Worm (Caenorhabditis elegans) whole organism, mixed stage, embryonic: ENCODE results near the gene F55C10.5.

Experiments used
- M03D4.4 ChIP-seq: sonication (generic microtip); optimal IDR thresholded peaks from 2 replicates; lab custom pipeline; 2017; ENCODE audit warnings: mild to moderate bottlenecking, missing genetic modification characterization, missing compliant biosample characterization
- bed-3 ChIP-seq: fragments of 200-800 bp; sonication (Bioruptor generic); optimal IDR thresholded peaks from 3 replicates; lab custom pipeline; 2018; ENCODE audit warnings: mild to moderate bottlenecking, missing genetic modification characterization, moderate library complexity, missing compliant biosample characterization
- blmp-1 ChIP-seq: fragments of 150-350 bp; optimal IDR thresholded peaks from 2 replicates; lab custom pipeline; 2014; ENCODE audit warnings: missing biosample characterization, missing genetic modification characterization
- ceh-39 ChIP-seq: fragments of 150-350 bp; optimal IDR thresholded peaks from 2 replicates; lab custom pipeline; 2014; ENCODE audit warnings: missing biosample characterization, missing genetic modification characterization
- ceh-43 ChIP-seq: fragments of 200-800 bp; sonication (Bioruptor generic); optimal IDR thresholded peaks from 2 replicates; lab custom pipeline; 2018; ENCODE audit warnings: mild to moderate bottlenecking, missing genetic modification characterization, moderate library complexity, missing compliant biosample characterization
- ceh-83 ChIP-seq: fragments of 200-800 bp; sonication (Bioruptor generic); optimal IDR thresholded peaks from 2 replicates; lab custom pipeline; 2018; ENCODE audit warnings: mild to moderate bottlenecking, missing genetic modification characterization, missing compliant biosample characterization
- ces-1 ChIP-seq: fragments of 150-350 bp; optimal IDR thresholded peaks from 2 replicates; lab custom pipeline; 2014; ENCODE audit warnings: missing biosample characterization, missing genetic modification reagents, missing genetic modification characterization
- cnd-1 ChIP-seq: fragments of 200-800 bp; sonication (Bioruptor generic); optimal IDR thresholded peaks from 2 replicates; lab custom pipeline; 2018; ENCODE audit warnings: mild to moderate bottlenecking, missing genetic modification characterization, missing compliant biosample characterization
- drap-1 ChIP-seq: fragments of 200-800 bp; sonication (Bioruptor generic); optimal IDR thresholded peaks from 3 replicates; lab custom pipeline; 2018; ENCODE audit warnings: mild to moderate bottlenecking, missing genetic modification characterization, missing compliant biosample characterization
- elt-1 ChIP-seq: sonication (generic microtip); optimal IDR thresholded peaks from 2 replicates; lab custom pipeline; 2017; ENCODE audit warnings: missing genetic modification characterization, mild to moderate bottlenecking, missing compliant biosample characterization, antibody characterized with exemption, moderate library complexity, borderline replicate concordance; ENCODE audit not compliant: insufficient read depth
- elt-3 ChIP-seq: fragments of 150-350 bp; optimal IDR thresholded peaks from 2 replicates; lab custom pipeline; 2014; ENCODE audit warnings: missing biosample characterization, missing genetic modification characterization
- ham-2 ChIP-seq: fragments of 200-800 bp; sonication (Bioruptor generic); optimal IDR thresholded peaks from 2 replicates; lab custom pipeline; 2018; ENCODE audit warnings: mild to moderate bottlenecking, missing genetic modification characterization, missing compliant biosample characterization
- hlh-1 ChIP-seq: fragments of 150-350 bp; optimal IDR thresholded peaks from 2 replicates; lab custom pipeline; 2014; ENCODE audit warnings: missing biosample characterization, missing genetic modification reagents, missing genetic modification characterization
- lin-32 ChIP-seq: fragments of 200-800 bp; sonication (Bioruptor generic); optimal IDR thresholded peaks from 2 replicates; lab custom pipeline; 2018; ENCODE audit warnings: mild to moderate bottlenecking, missing genetic modification characterization, missing compliant biosample characterization
- lsy-2 ChIP-seq: fragments of 150-350 bp; optimal IDR thresholded peaks from 2 replicates; lab custom pipeline; 2014; ENCODE audit warnings: missing biosample characterization, missing genetic modification characterization
- mab-5 ChIP-seq: fragments of 150-350 bp; optimal IDR thresholded peaks from 2 replicates; lab custom pipeline; 2014; ENCODE audit warnings: missing biosample characterization, missing genetic modification characterization
- mep-1 ChIP-seq: fragments of 150-350 bp; optimal IDR thresholded peaks from 2 replicates; lab custom pipeline; 2017; ENCODE audit warnings: missing biosample characterization, missing genetic modification reagents, missing genetic modification characterization, inconsistent platforms
- mls-2 ChIP-seq: sonication (generic microtip); optimal IDR thresholded peaks from 2 replicates; lab custom pipeline; 2016; ENCODE audit warnings: mild to moderate bottlenecking, missing genetic modification characterization, moderate library complexity, missing compliant biosample characterization
- nhr-12 ChIP-seq: fragments of 150-350 bp; optimal IDR thresholded peaks from 2 replicates; lab custom pipeline; 2014; ENCODE audit warnings: missing biosample characterization, missing genetic modification characterization
- nhr-2 ChIP-seq: fragments of 150-350 bp; optimal IDR thresholded peaks from 2 replicates; lab custom pipeline; 2014; ENCODE audit warnings: missing biosample characterization, missing genetic modification characterization
- nhr-237 ChIP-seq: fragments of 150-350 bp; optimal IDR thresholded peaks from 2 replicates; lab custom pipeline; 2014; ENCODE audit warnings: missing biosample characterization, missing genetic modification characterization
- nhr-28 ChIP-seq: fragments of 150-350 bp; optimal IDR thresholded peaks from 2 replicates; lab custom pipeline; 2014; ENCODE audit warnings: missing biosample characterization, missing genetic modification characterization
- nhr-76 ChIP-seq: sonication (generic microtip); optimal IDR thresholded peaks from 2 replicates; lab custom pipeline; 2017; ENCODE audit warnings: missing biosample characterization, missing genetic modification characterization
- pha-4 ChIP-seq: fragments of 150-350 bp; optimal IDR thresholded peaks from 2 replicates; lab custom pipeline; 2018; ENCODE audit warnings: missing biosample characterization, missing genetic modification reagents, missing genetic modification characterization
- sem-2 ChIP-seq: fragments of 200-800 bp; sonication (Bioruptor generic); optimal IDR thresholded peaks from 2 replicates; lab custom pipeline; 2018; ENCODE audit warnings: mild to moderate bottlenecking, missing genetic modification characterization, missing compliant biosample characterization
- sptf-1 ChIP-seq: sonication (generic microtip); optimal IDR thresholded peaks from 2 replicates; lab custom pipeline; 2017; ENCODE audit warnings: mild to moderate bottlenecking, missing genetic modification characterization, moderate library complexity, missing compliant biosample characterization
- tbx-8 ChIP-seq: fragments of 200-800 bp; sonication (Bioruptor generic); optimal IDR thresholded peaks from 2 replicates; lab custom pipeline; 2018; ENCODE audit warnings: mild to moderate bottlenecking, missing genetic modification characterization, moderate library complexity, missing compliant biosample characterization
- unc-120 ChIP-seq: sonication (generic microtip); optimal IDR thresholded peaks from 2 replicates; lab custom pipeline; 2017; ENCODE audit warnings: missing genetic modification characterization, missing compliant biosample characterization; ENCODE audit not compliant: poor library complexity, severe bottlenecking
- unc-39 ChIP-seq: fragments of 150-350 bp; optimal IDR thresholded peaks from 2 replicates; lab custom pipeline; 2014; ENCODE audit warnings: missing biosample characterization, missing genetic modification characterization
- unc-62 ChIP-seq: fragments of 150-350 bp; optimal IDR thresholded peaks from 2 replicates; lab custom pipeline; 2014; ENCODE audit warnings: missing biosample characterization, missing genetic modification reagents, missing genetic modification characterization
- zip-8 ChIP-seq: fragments of 150-350 bp; optimal IDR thresholded peaks from 2 replicates; lab custom pipeline; 2014; ENCODE audit warnings: missing biosample characterization, missing genetic modification characterization
- ztf-11 ChIP-seq: fragments of 150-350 bp; optimal IDR thresholded peaks from 2 replicates; lab custom pipeline; 2014; ENCODE audit warnings: missing biosample characterization, missing genetic modification characterization

F55C10.5 gene

DNA sequence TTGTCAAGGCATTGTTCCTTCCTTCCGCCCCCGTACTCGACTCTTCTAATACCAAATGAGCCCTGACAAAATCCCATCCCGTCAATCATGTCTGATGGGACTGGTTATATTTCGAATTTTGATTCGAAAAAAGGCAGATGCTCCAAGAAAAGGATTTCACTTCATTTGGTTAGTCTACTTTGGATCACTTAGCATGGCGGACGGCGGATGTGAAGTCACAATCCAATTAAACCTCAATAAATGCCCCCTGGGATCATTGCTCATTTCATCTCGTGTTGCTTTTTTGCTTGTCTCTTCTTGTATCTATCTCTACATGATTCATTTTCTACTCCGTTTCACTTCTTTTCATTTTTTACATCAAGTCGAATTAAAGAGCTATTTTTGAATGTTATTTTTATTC lies 3.6 kb upstream of the F55C10.5 start:
- peak; percentile 70 for TF ChIP-seq ces-1 (GFP tag; lab: Kevin White, UChicago)
- TF ChIP-seq lsy-2 (tag; lab: Kevin White, UChicago): no peak

DNA sequence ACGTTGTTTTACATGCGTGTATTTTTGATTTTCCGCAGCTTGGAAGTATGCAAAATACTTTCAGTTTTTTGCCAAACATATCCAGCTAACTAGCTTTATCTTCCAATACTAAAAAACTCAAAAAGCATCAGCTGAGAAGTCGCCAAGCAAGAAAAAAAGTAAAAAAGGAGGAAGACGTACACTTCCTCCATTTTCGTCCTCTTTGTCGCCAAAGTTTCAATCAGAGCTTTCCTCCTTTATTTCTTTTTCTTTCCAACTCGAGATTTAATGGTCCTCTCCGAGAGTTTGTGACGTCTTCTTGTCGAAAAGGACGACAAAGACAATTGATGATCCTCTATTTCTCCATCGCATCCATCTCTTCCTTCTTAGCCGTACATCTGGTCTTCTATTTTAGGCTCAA lies 2.3 kb upstream of the F55C10.5 start:
- TF ChIP-seq ztf-11 (tag; lab: Kevin White, UChicago) (no peak), M03D4.4 (no peak), cnd-1 (no peak), sptf-1 (tag; lab: Kevin White, UChicago) (no peak), unc-120 (tag; lab: Kevin White, UChicago) (no peak), ceh-39 (no peak)
- TF ChIP-seq, all 35 proteins: peak for 0

DNA sequence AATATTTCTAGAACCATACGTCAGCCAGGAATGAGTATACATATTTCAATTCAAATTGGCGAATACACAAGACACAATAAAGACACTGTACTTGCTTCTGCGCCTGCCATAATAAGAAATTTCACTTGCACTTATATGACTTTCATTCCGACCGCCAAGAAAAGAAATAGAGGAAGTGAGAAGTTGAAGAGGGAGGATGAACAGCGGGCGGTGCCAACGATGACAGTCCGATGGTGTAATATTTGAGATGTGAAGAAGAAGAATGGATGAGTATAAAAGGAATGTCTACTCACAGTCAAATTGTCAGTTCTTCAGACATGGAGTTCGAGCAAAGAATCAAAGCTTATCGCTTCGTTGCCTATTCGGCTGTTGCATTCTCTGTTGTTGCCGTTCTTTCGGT lies 2.2 kb downstream of the F55C10.5 start, which contains the start of gene col-154:
TSS of gene col-154 (plus strand) at position 301 of the 400 bp plus-strand sequence.
- TF ChIP-seq nhr-2 (no peak), nhr-12 (tag; lab: Kevin White, UChicago) (no peak), unc-39 (tag; lab: Kevin White, UChicago) (no peak), sem-2 (GFP tag; lab: Kevin White, UChicago) (no peak), bed-3 (GFP tag; lab: Kevin White, UChicago) (no peak)

DNA sequence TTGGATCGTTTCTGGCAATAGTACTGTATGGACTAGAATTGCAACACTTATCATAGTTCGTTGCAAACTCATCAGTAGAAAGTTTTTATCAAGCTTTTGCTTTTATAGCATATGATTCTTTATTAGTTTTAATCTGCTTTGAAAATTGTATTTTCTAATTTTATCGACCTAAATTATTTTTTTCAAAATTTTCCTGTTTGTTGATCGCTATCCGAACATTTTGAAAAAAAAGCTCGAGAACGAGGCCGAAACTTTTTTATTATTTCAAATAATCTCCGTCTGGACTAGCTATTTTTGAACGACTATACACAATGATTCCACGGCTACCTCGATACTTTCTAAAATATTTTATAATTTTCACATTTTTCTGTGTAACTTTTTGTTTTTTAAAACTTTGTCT lies 3.5 kb downstream of the F55C10.5 start, which contains the start of gene F55C10.4:
TSS of gene F55C10.4 (plus strand) at position 301 of the 400 bp plus-strand sequence.
- TF ChIP-seq blmp-1 (tag; lab: Kevin White, UChicago) (no peak), drap-1 (GFP tag; lab: Kevin White, UChicago) (no peak), zip-8 (tag; lab: Kevin White, UChicago) (no peak), hlh-1 (tag; lab: Kevin White, UChicago) (no peak), bed-3 (GFP tag; lab: Kevin White, UChicago) (no peak), M03D4.4 (no peak), elt-1 (tag; lab: Kevin White, UChicago) (no peak), nhr-76 (no peak), mep-1 (tag; lab: Kevin White, UChicago) (no peak), cnd-1 (no peak), ceh-39 (no peak), mls-2 (tag; lab: Kevin White, UChicago) (no peak), sptf-1 (tag; lab: Kevin White, UChicago) (no peak), elt-3 (tag; lab: Kevin White, UChicago) (no peak), nhr-12 (tag; lab: Kevin White, UChicago) (no peak), ceh-43 (no peak), nhr-28 (tag; lab: Kevin White, UChicago) (no peak), tbx-8 (GFP tag; lab: Kevin White, UChicago) (no peak), unc-39 (tag; lab: Kevin White, UChicago) (no peak), ham-2 (GFP tag; lab: Kevin White, UChicago) (no peak)

DNA sequence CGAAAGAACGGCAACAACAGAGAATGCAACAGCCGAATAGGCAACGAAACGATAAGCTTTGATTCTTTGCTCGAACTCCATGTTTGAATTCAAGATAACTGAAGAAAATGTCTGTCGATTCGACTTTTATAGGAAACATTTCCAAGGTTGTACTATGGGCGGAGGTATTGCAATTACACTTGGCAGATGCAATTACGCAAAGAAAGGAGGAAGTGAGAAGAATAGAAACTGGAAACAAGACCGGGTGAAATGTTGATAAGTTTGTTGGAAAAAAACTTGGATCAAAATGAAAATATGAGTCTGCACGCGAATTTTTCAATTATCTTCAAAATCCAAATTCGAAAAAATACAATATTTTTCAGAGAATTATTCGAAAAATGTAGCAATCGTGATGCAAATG lies 6.9 kb downstream of the F55C10.5 start, which contains the start of gene col-155:
TSS of gene col-155 (minus strand) at position 101 of the 400 bp plus-strand sequence.
- TF ChIP-seq ces-1 (GFP tag; lab: Kevin White, UChicago) (no peak), zip-8 (tag; lab: Kevin White, UChicago) (no peak), tbx-8 (GFP tag; lab: Kevin White, UChicago) (no peak), mab-5 (tag; lab: Kevin White, UChicago) (no peak), M03D4.4 (no peak), unc-62 (GFP tag; lab: Kevin White, UChicago) (no peak), pha-4 (no peak), nhr-2 (no peak), ceh-83 (GFP tag; lab: Kevin White, UChicago) (no peak), unc-120 (tag; lab: Kevin White, UChicago) (no peak), nhr-237 (tag; lab: Kevin White, UChicago) (no peak), blmp-1 (tag; lab: Kevin White, UChicago) (no peak), lsy-2 (tag; lab: Kevin White, UChicago) (no peak), lin-32 (GFP tag; lab: Kevin White, UChicago) (no peak)
